Worm (Caenorhabditis elegans) whole organism, young adult: ENCODE data around the gene Y39A1A.16.
A peak's percentile ranks its signal among the peaks of the same experiment; 100 is the strongest.

Source experiments
- F22D6.2 ChIP-seq: sonication (generic microtip); optimal IDR thresholded peaks from 2 replicates; lab custom pipeline; 2016; ENCODE audit warnings: mild to moderate bottlenecking, missing genetic modification characterization, missing compliant biosample characterization
- F49E8.2 ChIP-seq: sonication (generic microtip); optimal IDR thresholded peaks from 3 replicates; lab custom pipeline; 2017; ENCODE audit warnings: missing genetic modification characterization, mild to moderate bottlenecking, missing compliant biosample characterization, antibody characterized with exemption, moderate library complexity; ENCODE audit not compliant: insufficient read depth
- F57A8.1 ChIP-seq: fragments of 200-800 bp; sonication (Bioruptor generic); optimal IDR thresholded peaks from 2 replicates; lab custom pipeline; 2018; ENCODE audit warnings: mild to moderate bottlenecking, missing genetic modification characterization, moderate library complexity, missing compliant biosample characterization
- F57C9.4 ChIP-seq: sonication (generic microtip); optimal IDR thresholded peaks from 2 replicates; lab custom pipeline; 2017; ENCODE audit warnings: mild to moderate bottlenecking, missing genetic modification characterization, missing compliant biosample characterization
- K11D2.4 ChIP-seq: fragments of 200-800 bp; sonication (Bioruptor generic); IDR thresholded peaks from 2 replicates; pipeline ENCODE4 v1.3.6; 2022; ENCODE audit warnings: missing genetic modification reagents, missing genetic modification characterization, missing compliant biosample characterization
- K12H6.12 ChIP-seq: fragments of 200-800 bp; sonication (Bioruptor generic); optimal IDR thresholded peaks from 2 replicates; lab custom pipeline; 2018; ENCODE audit warnings: mild to moderate bottlenecking, missing genetic modification characterization, missing compliant biosample characterization
- Y53G8AR.9 ChIP-seq: fragments of 200-800 bp; sonication (Bioruptor generic); conservative IDR thresholded peaks from 2 replicates; pipeline ENCODE4 v1.3.6; 2022; ENCODE audit warnings: missing genetic modification reagents, missing genetic modification characterization, missing compliant biosample characterization
- ZK185.1 ChIP-seq: sonication (generic microtip); optimal IDR thresholded peaks from 2 replicates; lab custom pipeline; 2016; ENCODE audit warnings: mild to moderate bottlenecking, missing genetic modification characterization, missing compliant biosample characterization; ENCODE audit not compliant: poor library complexity, severe bottlenecking
- ama-1 ChIP-seq, 3 experiments: fragments of 150-350 bp in 1 of 3; sonication (generic microtip) in 2 of 3; optimal IDR thresholded peaks; 2 replicates each; lab custom pipeline; 2014 to 2018; ENCODE audit warnings: missing biosample characterization in 2 of 3, missing genetic modification characterization in 2 of 3, missing genetic modification reagents in 2 of 3
- atf-7 ChIP-seq: sonication (generic microtip); optimal IDR thresholded peaks from 2 replicates; lab custom pipeline; 2017; ENCODE audit warnings: mild to moderate bottlenecking, missing genetic modification characterization, missing compliant biosample characterization
- cebp-1 ChIP-seq, 2 experiments: fragments of 200-800 bp in 1 of 2; sonication (Bioruptor generic) in 1 of 2; sonication (generic microtip) in 1 of 2; IDR thresholded peaks in 1 of 2; optimal IDR thresholded peaks in 1 of 2; 2 replicates each; pipeline versions ENCODE4 v1.3.6 to Lab custom; 2017 to 2022; ENCODE audit warnings: missing compliant biosample characterization in 2 of 2, missing genetic modification characterization in 2 of 2, mild to moderate bottlenecking in 1 of 2, missing genetic modification reagents in 1 of 2, moderate library complexity in 1 of 2
- ceh-100 ChIP-seq: fragments of 200-800 bp; sonication (Bioruptor generic); IDR thresholded peaks from 2 replicates; pipeline ENCODE4 v1.3.6; 2022; ENCODE audit warnings: missing genetic modification reagents, missing genetic modification characterization, missing compliant biosample characterization
- ceh-40 ChIP-seq: fragments of 200-800 bp; sonication (Bioruptor generic); IDR thresholded peaks from 2 replicates; pipeline ENCODE4 v1.3.6; 2022; ENCODE audit warnings: missing genetic modification characterization, missing compliant biosample characterization
- chd-7 ChIP-seq: sonication (generic microtip); optimal IDR thresholded peaks from 2 replicates; lab custom pipeline; 2016; ENCODE audit warnings: mild to moderate bottlenecking, missing genetic modification characterization, moderate library complexity, missing compliant biosample characterization
- die-1 ChIP-seq: sonication (generic microtip); optimal IDR thresholded peaks from 2 replicates; lab custom pipeline; 2016; ENCODE audit warnings: missing genotype, mild to moderate bottlenecking, missing genetic modification characterization, missing compliant biosample characterization
- ekl-4 ChIP-seq: fragments of 200-800 bp; sonication (Bioruptor generic); IDR thresholded peaks from 2 replicates; pipeline ENCODE4 v1.3.6; 2022; ENCODE audit warnings: missing genetic modification reagents, missing genetic modification characterization, missing compliant biosample characterization
- gei-17 ChIP-seq: fragments of 200-800 bp; sonication (Bioruptor generic); optimal IDR thresholded peaks from 2 replicates; lab custom pipeline; 2018; ENCODE audit warnings: mild to moderate bottlenecking, missing genetic modification characterization, missing compliant biosample characterization
- let-526 ChIP-seq: fragments of 200-800 bp; sonication (Bioruptor generic); IDR thresholded peaks from 2 replicates; pipeline ENCODE4 v1.3.6; 2022; ENCODE audit warnings: missing genetic modification reagents, missing genetic modification characterization, missing compliant biosample characterization
- let-607 ChIP-seq, 2 experiments: fragments of 200-800 bp in 1 of 2; sonication (Bioruptor generic) in 1 of 2; sonication (generic microtip) in 1 of 2; optimal IDR thresholded peaks; 2 replicates each; lab custom pipeline; 2016 to 2018; ENCODE audit warnings: mild to moderate bottlenecking in 2 of 2, missing compliant biosample characterization in 2 of 2, missing genetic modification characterization in 2 of 2, moderate library complexity in 2 of 2, missing genotype in 1 of 2
- lin-40 ChIP-seq: sonication (generic microtip); optimal IDR thresholded peaks from 2 replicates; lab custom pipeline; 2016; ENCODE audit warnings: missing genetic modification characterization, mild to moderate bottlenecking, missing compliant biosample characterization, missing genotype, missing genetic modification reagents
- madf-10 ChIP-seq: sonication (generic microtip); optimal IDR thresholded peaks from 2 replicates; lab custom pipeline; 2016; ENCODE audit warnings: mild to moderate bottlenecking, missing genetic modification characterization, missing compliant biosample characterization
- madf-3 ChIP-seq: fragments of 200-800 bp; sonication (Bioruptor generic); IDR thresholded peaks from 2 replicates; pipeline ENCODE4 v1.3.6; 2022; ENCODE audit warnings: missing genetic modification reagents, missing genetic modification characterization, missing compliant biosample characterization
- madf-6 ChIP-seq: fragments of 200-800 bp; sonication (Bioruptor generic); IDR thresholded peaks from 2 replicates; pipeline ENCODE4 v1.3.6; 2022; ENCODE audit warnings: missing genetic modification reagents, missing genetic modification characterization, missing compliant biosample characterization
- mcd-1 ChIP-seq: fragments of 200-800 bp; sonication (Bioruptor generic); IDR thresholded peaks from 2 replicates; pipeline ENCODE4 v1.3.6; 2022; ENCODE audit warnings: missing genetic modification reagents, missing genetic modification characterization, missing compliant biosample characterization
- nfyb-1 ChIP-seq: fragments of 200-800 bp; sonication (Bioruptor generic); IDR thresholded peaks from 2 replicates; pipeline ENCODE4 v1.3.6; 2022; ENCODE audit warnings: missing genetic modification reagents, missing genetic modification characterization, missing compliant biosample characterization
- nhr-120 ChIP-seq: fragments of 200-800 bp; sonication (Bioruptor generic); IDR thresholded peaks from 2 replicates; pipeline ENCODE4 v1.3.6; 2022; ENCODE audit warnings: missing genetic modification characterization, missing compliant biosample characterization
- nhr-179 ChIP-seq: sonication (generic microtip); optimal IDR thresholded peaks from 2 replicates; lab custom pipeline; 2016; ENCODE audit warnings: mild to moderate bottlenecking, missing genetic modification characterization, missing compliant biosample characterization
- pbrm-1 ChIP-seq: fragments of 200-800 bp; sonication (Bioruptor generic); IDR thresholded peaks from 2 replicates; pipeline ENCODE4 v1.3.6; 2022; ENCODE audit warnings: missing genetic modification reagents, missing genetic modification characterization, missing compliant biosample characterization
- rec-8 ChIP-seq, 2 experiments: sonication (generic microtip); optimal IDR thresholded peaks; 2 replicates each; lab custom pipeline; 2016; ENCODE audit warnings: mild to moderate bottlenecking in 2 of 2, missing genetic modification characterization in 2 of 2, missing genetic modification reagents in 2 of 2, missing genotype in 2 of 2, missing biosample characterization in 1 of 2, missing compliant biosample characterization in 1 of 2, moderate library complexity in 1 of 2
- repo-1 ChIP-seq: sonication (generic microtip); optimal IDR thresholded peaks from 2 replicates; lab custom pipeline; 2017; ENCODE audit warnings: mild to moderate bottlenecking, missing genetic modification characterization, missing compliant biosample characterization
- sea-2 ChIP-seq: fragments of 200-800 bp; sonication (Bioruptor generic); IDR thresholded peaks from 2 replicates; pipeline ENCODE4 v1.3.6; 2022; ENCODE audit warnings: missing genetic modification characterization, missing compliant biosample characterization
- snpc-3.4 ChIP-seq: sonication (generic microtip); optimal IDR thresholded peaks from 2 replicates; lab custom pipeline; 2017; ENCODE audit warnings: missing genetic modification characterization, mild to moderate bottlenecking, missing compliant biosample characterization, antibody characterized with exemption, moderate library complexity, missing genotype, missing genetic modification reagents
- somi-1 ChIP-seq: fragments of 200-800 bp; sonication (Bioruptor generic); optimal IDR thresholded peaks from 2 replicates; lab custom pipeline; 2018; ENCODE audit warnings: mild to moderate bottlenecking, missing genetic modification characterization, missing compliant biosample characterization
- tbp1 ChIP-seq: fragments of 200-800 bp; sonication (Bioruptor generic); optimal IDR thresholded peaks from 2 replicates; lab custom pipeline; 2018; ENCODE audit warnings: mild to moderate bottlenecking, missing genetic modification characterization, missing compliant biosample characterization
- unc-130 ChIP-seq: sonication (generic microtip); optimal IDR thresholded peaks from 2 replicates; lab custom pipeline; 2016; ENCODE audit warnings: missing genetic modification reagents, missing genetic modification characterization, missing compliant biosample characterization
- zfh-2 ChIP-seq: fragments of 200-800 bp; sonication (Bioruptor generic); conservative IDR thresholded peaks from 2 replicates; pipeline ENCODE4 v1.3.6; 2022; ENCODE audit warnings: missing genetic modification reagents, missing genetic modification characterization, missing compliant biosample characterization
- zim-3 ChIP-seq: sonication (generic microtip); optimal IDR thresholded peaks from 2 replicates; lab custom pipeline; 2017; ENCODE audit warnings: mild to moderate bottlenecking, missing genetic modification characterization, moderate library complexity, missing compliant biosample characterization
- ztf-18 ChIP-seq: sonication (generic microtip); optimal IDR thresholded peaks from 2 replicates; lab custom pipeline; 2016; ENCODE audit warnings: missing genotype, mild to moderate bottlenecking, missing genetic modification characterization, missing compliant biosample characterization
- ztf-22 ChIP-seq: fragments of 200-800 bp; sonication (Bioruptor generic); optimal IDR thresholded peaks from 2 replicates; lab custom pipeline; 2018; ENCODE audit warnings: mild to moderate bottlenecking, missing genetic modification characterization, moderate library complexity, missing compliant biosample characterization

Y39A1A.16 gene

ce11 chrIII:10711192-10711673, 32.2 kb downstream of the Y39A1A.16 start, which contains the start of gene W09D10.5 (continued):
- peak; percentile 42; the same call in 1 of the 2 replicates for TF ChIP-seq Y53G8AR.9 (GFP tag; lab: Robert Waterston, UW)
- peak; percentile 18 for TF ChIP-seq F57C9.4 (tag; lab: Kevin White, UChicago)
- no peak for TF ChIP-seq unc-130 (GFP tag; lab: Kevin White, UChicago)
- peak; percentile 7 for TF ChIP-seq K12H6.12
- TF ChIP-seq ama-1 (optimal IDR thresholded peaks at IDR 0.05; lab: Kevin White, UChicago): peak; percentile 82
- no peak for TF ChIP-seq ama-1 (GFP tag; optimal IDR thresholded peaks at IDR 0.05; lab: Kevin White, UChicago)
- peak; percentile 2 for TF ChIP-seq F22D6.2 (tag; lab: Kevin White, UChicago)
- TF ChIP-seq nhr-120 (GFP tag; lab: Robert Waterston, UW): 0 out of 2 replicates have a peak, but pooled peaks have one; percentile 8
- peak; percentile 30; the same call in 1 of the 2 replicates for TF ChIP-seq madf-6 (GFP tag; lab: Robert Waterston, UW)

ce11 chrIII:10714541-10714940, 35.5 kb downstream of the Y39A1A.16 start:
- TF ChIP-seq sea-2 (GFP tag; lab: Robert Waterston, UW) (0 out of 2 replicates have a peak, but pooled peaks have one; percentile 36), madf-6 (GFP tag; lab: Robert Waterston, UW) (0 out of 2 replicates have a peak, but pooled peaks have one; percentile 28), zfh-2 (GFP tag; lab: Robert Waterston, UW) (no peak), nhr-179 (no peak), cebp-1 (GFP tag; IDR thresholded peaks at IDR 0.05; lab: Robert Waterston, UW) (no peak), cebp-1 (tag; optimal IDR thresholded peaks at IDR 0.05; lab: Kevin White, UChicago) (peak; percentile 23), nfyb-1 (0 out of 2 replicates have a peak, but pooled peaks have one; percentile 21), let-526 (GFP tag; lab: Robert Waterston, UW) (0 out of 2 replicates have a peak, but pooled peaks have one; percentile 15), atf-7 (no peak), ekl-4 (GFP tag; lab: Robert Waterston, UW) (0 out of 2 replicates have a peak, but pooled peaks have one; percentile 51), K11D2.4 (0 out of 2 replicates have a peak, but pooled peaks have one; percentile 24), zim-3 (tag; lab: Kevin White, UChicago) (peak; percentile 12), repo-1 (peak; percentile 6), madf-3 (GFP tag; lab: Robert Waterston, UW) (0 out of 2 replicates have a peak, but pooled peaks have one; percentile 31), ztf-22 (no peak)

ce11 chrIII:10716091-10716490, 37.0 kb downstream of the Y39A1A.16 start, which contains the start of gene W09D10.4:
TSS of gene W09D10.4 (minus strand) at chrIII:10716191.
- TF ChIP-seq chd-7 (tag; lab: Kevin White, UChicago): no peak
- no peak for TF ChIP-seq cebp-1 (GFP tag; IDR thresholded peaks at IDR 0.05; lab: Robert Waterston, UW)
- peak; percentile 4 for TF ChIP-seq cebp-1 (tag; optimal IDR thresholded peaks at IDR 0.05; lab: Kevin White, UChicago)
- no peak for TF ChIP-seq gei-17 (GFP tag; lab: Kevin White, UChicago)

- TF ChIP-seq mcd-1 (GFP tag; lab: Robert Waterston, UW): peak; percentile 6; the same call in 1 of the 2 replicates
- 0 out of 2 replicates have a peak, but pooled peaks have one; percentile 7 for TF ChIP-seq pbrm-1 (GFP tag; lab: Robert Waterston, UW)
- peak; percentile 75 for TF ChIP-seq ama-1 (optimal IDR thresholded peaks at IDR 0.05; lab: Kevin White, UChicago)
- no peak for TF ChIP-seq ama-1 (GFP tag; optimal IDR thresholded peaks at IDR 0.05; lab: Kevin White, UChicago)
- no peak for TF ChIP-seq ceh-100 (GFP tag; lab: Robert Waterston, UW)
- no peak for TF ChIP-seq rec-8 (tag; optimal IDR thresholded peaks at IDR 0.05; lab: Kevin White, UChicago)
- TF ChIP-seq F49E8.2 (tag; lab: Kevin White, UChicago): no peak
- TF ChIP-seq die-1 (tag; lab: Kevin White, UChicago): peak; percentile 45
- TF ChIP-seq atf-7: peak; percentile 96
- no peak for TF ChIP-seq F57C9.4 (tag; lab: Kevin White, UChicago)
- TF ChIP-seq snpc-3.4: no peak
- peak; percentile 41 for TF ChIP-seq madf-10 (tag; lab: Kevin White, UChicago)
- TF ChIP-seq chd-7 (tag; lab: Kevin White, UChicago): peak; percentile 60
- TF ChIP-seq lin-40 (tag; lab: Kevin White, UChicago): peak; percentile 83
- TF ChIP-seq let-607 (tag; optimal IDR thresholded peaks at IDR 0.05; lab: Kevin White, UChicago): peak in 1 of 2 experiments; percentile 6
- peak; percentile 3 for TF ChIP-seq ztf-18 (tag; lab: Kevin White, UChicago)
- no peak for TF ChIP-seq F57A8.1 (GFP tag; lab: Kevin White, UChicago)
- peak; percentile 43 for TF ChIP-seq tbp1 (GFP tag; lab: Kevin White, UChicago)
- peak; percentile 89 for TF ChIP-seq somi-1
- TF ChIP-seq ZK185.1 (tag; lab: Kevin White, UChicago): peak; percentile 69
- TF ChIP-seq ceh-40 (GFP tag; lab: Robert Waterston, UW): 0 out of 2 replicates have a peak, but pooled peaks have one; percentile 37
- TF ChIP-seq sea-2 (GFP tag; lab: Robert Waterston, UW): no peak
Observed at ce11 chrIII:10717479-10717878, 38.4 kb downstream of the Y39A1A.16 start.
